Fruit fly (Drosophila melanogaster) whole organism, adult: ENCODE data around the gene sage.

Experiments used
- CG11617 ChIP-seq: fragments of 200-800 bp; sonication (Bioruptor generic); optimal IDR thresholded peaks from 2 replicates; lab custom pipeline; 2017; ENCODE audit warnings: mild to moderate bottlenecking, missing biosample characterization, missing genetic modification reagents, missing genetic modification characterization
- CG12768 ChIP-seq: fragments of 200-800 bp; sonication (Bioruptor generic); optimal IDR thresholded peaks from 2 replicates; lab custom pipeline; 2017; ENCODE audit warnings: missing biosample characterization, missing genetic modification characterization, mild to moderate bottlenecking, moderate library complexity, missing genetic modification reagents
- CG14711 ChIP-seq: fragments of 200-800 bp; sonication (Bioruptor generic); optimal IDR thresholded peaks from 2 replicates; lab custom pipeline; 2018; ENCODE audit warnings: missing biosample characterization, mild to moderate bottlenecking, missing genetic modification characterization, moderate library complexity
- CG1620 ChIP-seq: fragments of 200-800 bp; sonication (Bioruptor generic); optimal IDR thresholded peaks from 2 replicates; lab custom pipeline; 2016; ENCODE audit warnings: missing biosample characterization, missing genetic modification characterization
- CG33017 ChIP-seq: fragments of 200-800 bp; sonication (Bioruptor generic); optimal IDR thresholded peaks from 2 replicates; lab custom pipeline; 2018; ENCODE audit warnings: missing biosample characterization, mild to moderate bottlenecking, missing genetic modification characterization, moderate library complexity
- CG5204 ChIP-seq: fragments of 200-800 bp; sonication (Bioruptor generic); optimal IDR thresholded peaks from 2 replicates; lab custom pipeline; 2016; ENCODE audit warnings: missing biosample characterization, missing genetic modification characterization
- CG7045 ChIP-seq: fragments of 200-800 bp; sonication (Bioruptor generic); optimal IDR thresholded peaks from 2 replicates; lab custom pipeline; 2017; ENCODE audit warnings: missing biosample characterization, mild to moderate bottlenecking, missing genetic modification characterization
- CG7101 ChIP-seq: fragments of 200-800 bp; sonication (Bioruptor generic); optimal IDR thresholded peaks from 2 replicates; lab custom pipeline; 2018; ENCODE audit warnings: missing biosample characterization, mild to moderate bottlenecking, missing genetic modification characterization, moderate library complexity
- Clk ChIP-seq: fragments of 200-800 bp; sonication (Bioruptor generic); optimal IDR thresholded peaks from 2 replicates; lab custom pipeline; 2017; ENCODE audit warnings: missing biosample characterization, missing genetic modification characterization
- Crg-1 ChIP-seq: fragments of 200-800 bp; sonication (Bioruptor generic); optimal IDR thresholded peaks from 2 replicates; lab custom pipeline; 2016; ENCODE audit warnings: missing biosample characterization, missing genetic modification characterization
- Hr96 ChIP-seq: fragments of 200-800 bp; sonication (Bioruptor generic); optimal IDR thresholded peaks from 2 replicates; lab custom pipeline; 2016; ENCODE audit warnings: missing biosample characterization, missing genetic modification characterization
- Mnt ChIP-seq: fragments of 200-800 bp; sonication (Bioruptor generic); optimal IDR thresholded peaks from 2 replicates; lab custom pipeline; 2016; ENCODE audit warnings: missing biosample characterization, mild to moderate bottlenecking, missing genetic modification characterization
- bab1 ChIP-seq: fragments of 200-800 bp; sonication (Bioruptor generic); optimal IDR thresholded peaks from 3 replicates; lab custom pipeline; 2019; ENCODE audit warnings: missing biosample characterization, mild to moderate bottlenecking, missing genetic modification characterization, moderate library complexity
- cic ChIP-seq: fragments of 200-800 bp; sonication (Bioruptor generic); optimal IDR thresholded peaks from 2 replicates; lab custom pipeline; 2017; ENCODE audit warnings: missing biosample characterization, mild to moderate bottlenecking, missing genetic modification characterization, moderate library complexity
- cnc ChIP-seq, 2 experiments: fragments of >200 bp; optimal IDR thresholded peaks; 2 replicates each; lab custom pipeline; 2017
- kay ChIP-seq: fragments of 200-800 bp; sonication (Bioruptor generic); peaks from one replicate; lab custom pipeline; 2016; ENCODE audit warnings: missing biosample characterization, missing genetic modification characterization, borderline replicate concordance
- ovo ChIP-seq: fragments of 200-800 bp; sonication (Bioruptor generic); optimal IDR thresholded peaks from 2 replicates; lab custom pipeline; 2016; ENCODE audit warnings: missing biosample characterization, missing genetic modification characterization
- pad ChIP-seq: fragments of 200-800 bp; sonication (Bioruptor generic); optimal IDR thresholded peaks from 3 replicates; lab custom pipeline; 2017; ENCODE audit warnings: missing biosample characterization, missing genetic modification characterization, mild to moderate bottlenecking, moderate library complexity, missing genetic modification reagents
- tj ChIP-seq: fragments of 200-800 bp; sonication (Bioruptor generic); optimal IDR thresholded peaks from 3 replicates; lab custom pipeline; 2017; ENCODE audit warnings: missing biosample characterization, mild to moderate bottlenecking, missing genetic modification characterization, moderate library complexity
- toe ChIP-seq: fragments of 200-800 bp; sonication (Bioruptor generic); optimal IDR thresholded peaks from 2 replicates; lab custom pipeline; 2016; ENCODE audit warnings: missing biosample characterization, missing genetic modification characterization

sage gene

dm6 chr3R:9258252-9259225 lies 5.4 kb downstream of the sage start, which contains the start of the genes Ibf2 and Ibf1:
Gene Ibf2, minus strand, starts transcription at chr3R:9258501.
Gene Ibf1, plus strand, starts transcription at chr3R:9258964.
- TF ChIP-seq Clk (GFP tag; lab: Kevin White, UChicago) = no peak
- no peak for TF ChIP-seq CG11617 (GFP tag; lab: Kevin White, UChicago)
- no peak for TF ChIP-seq CG5204 (GFP tag; lab: Kevin White, UChicago)
- TF ChIP-seq CG12768 (GFP tag; lab: Kevin White, UChicago) = no peak
- TF ChIP-seq CG14711 (tag; lab: Kevin White, UChicago) = no peak
- no peak for TF ChIP-seq Crg-1 (GFP tag; lab: Kevin White, UChicago)
- TF ChIP-seq toe (GFP tag; lab: Kevin White, UChicago) = no peak
- TF ChIP-seq tj = no peak
- TF ChIP-seq cic = no peak
- TF ChIP-seq bab1 (GFP tag; lab: Kevin White, UChicago) = no peak

- TF ChIP-seq CG5204 (GFP tag; lab: Kevin White, UChicago) (no peak), CG1620 (no peak), CG7101 (no peak), CG12768 (GFP tag; lab: Kevin White, UChicago) (no peak), toe (GFP tag; lab: Kevin White, UChicago) (no peak), CG33017 (tag; lab: Kevin White, UChicago) (no peak), bab1 (GFP tag; lab: Kevin White, UChicago) (no peak), CG7045 (GFP tag; lab: Kevin White, UChicago) (no peak), Mnt (GFP tag; lab: Kevin White, UChicago) (no peak), CG11617 (GFP tag; lab: Kevin White, UChicago) (no peak), tj (no peak), ovo (GFP tag; lab: Kevin White, UChicago) (no peak), Clk (GFP tag; lab: Kevin White, UChicago) (no peak), kay (GFP tag; lab: Kevin White, UChicago) (no peak), Crg-1 (GFP tag; lab: Kevin White, UChicago) (no peak), cnc (optimal IDR thresholded peaks at IDR 0.05; lab: Kevin White, UChicago) (no peak), Hr96 (no peak), pad (GFP tag; lab: Kevin White, UChicago) (no peak)
These were observed 6.3 kb downstream of the sage start, which contains the start of gene CG16736 for dm6 chr3R:9257616-9258015. Gene CG16736, minus strand, starts transcription at chr3R:9257716.

dm6 chr3R:9254798-9255197 lies 9.1 kb downstream of the sage start, which contains the start of gene CG16734:
Gene CG16734, plus strand, starts transcription at chr3R:9255052.
- TF ChIP-seq CG1620 (no peak), cic (no peak), pad (GFP tag; lab: Kevin White, UChicago) (no peak), CG7045 (GFP tag; lab: Kevin White, UChicago) (no peak), CG14711 (tag; lab: Kevin White, UChicago) (no peak), CG5204 (GFP tag; lab: Kevin White, UChicago) (no peak), Hr96 (no peak), cnc (optimal IDR thresholded peaks at IDR 0.05; lab: Kevin White, UChicago) (no peak), Crg-1 (GFP tag; lab: Kevin White, UChicago) (no peak), toe (GFP tag; lab: Kevin White, UChicago) (no peak), ovo (GFP tag; lab: Kevin White, UChicago) (no peak), Clk (GFP tag; lab: Kevin White, UChicago) (no peak), CG11617 (GFP tag; lab: Kevin White, UChicago) (no peak), CG12768 (GFP tag; lab: Kevin White, UChicago) (no peak), kay (GFP tag; lab: Kevin White, UChicago) (no peak), bab1 (GFP tag; lab: Kevin White, UChicago) (no peak), CG33017 (tag; lab: Kevin White, UChicago) (no peak), tj (no peak)

dm6 chr3R:9251543-9251942 lies 12.4 kb downstream of the sage start, which contains the start of gene St2:
Gene St2, plus strand, starts transcription at chr3R:9251843.
- TF ChIP-seq cic (no peak), kay (GFP tag; lab: Kevin White, UChicago) (no peak), Crg-1 (GFP tag; lab: Kevin White, UChicago) (no peak), CG12768 (GFP tag; lab: Kevin White, UChicago) (no peak), ovo (GFP tag; lab: Kevin White, UChicago) (no peak), Mnt (GFP tag; lab: Kevin White, UChicago) (no peak), CG7101 (no peak), cnc (optimal IDR thresholded peaks at IDR 0.05; lab: Kevin White, UChicago) (no peak), Hr96 (no peak), pad (GFP tag; lab: Kevin White, UChicago) (no peak), CG1620 (no peak), tj (no peak), CG7045 (GFP tag; lab: Kevin White, UChicago) (no peak), CG14711 (tag; lab: Kevin White, UChicago) (no peak), Clk (GFP tag; lab: Kevin White, UChicago) (no peak), bab1 (GFP tag; lab: Kevin White, UChicago) (no peak), toe (GFP tag; lab: Kevin White, UChicago) (no peak), CG33017 (tag; lab: Kevin White, UChicago) (no peak)

- no peak for TF ChIP-seq toe (GFP tag; lab: Kevin White, UChicago)
These were observed 13.1 kb downstream of the sage start for dm6 chr3R:9250868-9251267.
